Fruit fly (Drosophila melanogaster): ENCODE results near the gene pkaap.

pkaap gene

DNA sequence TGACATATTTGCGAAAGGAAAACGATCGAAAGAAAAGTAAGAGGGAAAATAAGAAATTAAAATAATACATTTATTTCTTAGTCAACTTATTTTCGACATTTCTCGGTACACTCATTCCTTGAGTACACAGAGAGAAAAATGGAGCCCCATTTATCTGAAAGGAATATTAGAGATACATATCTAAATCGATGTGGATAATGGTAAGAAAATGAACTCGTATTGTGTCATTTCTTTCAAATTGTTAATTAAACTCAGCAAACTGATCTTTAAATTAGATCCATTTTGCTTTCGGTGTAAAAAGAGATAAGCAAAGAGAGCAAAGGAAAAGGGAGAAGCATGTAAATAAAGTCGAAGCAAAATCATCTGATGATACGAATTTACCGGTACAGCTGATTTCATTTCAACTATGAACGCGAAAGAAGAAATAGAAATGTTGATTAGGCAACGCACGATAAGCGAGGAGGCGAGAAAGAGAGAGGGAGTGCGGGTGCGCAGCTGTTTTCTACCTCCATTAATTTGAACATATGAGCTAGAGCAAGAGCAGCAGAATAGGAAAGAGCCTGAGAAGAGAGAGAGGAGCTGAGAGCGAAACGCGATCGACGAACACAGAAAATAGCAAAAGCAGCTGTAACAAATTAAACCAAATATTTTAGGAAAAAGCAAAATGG is 2.3 kb upstream of the pkaap start:
- TF ChIP-seq Jra (GFP tag; optimal IDR thresholded peaks at IDR 0.05) (peak; percentile 60), GATAd (GFP tag; optimal IDR thresholded peaks at IDR 0.05) (peak; percentile 2), brk (GFP tag; optimal IDR thresholded peaks at IDR 0.05) (peak; percentile 37), h (GFP tag; optimal IDR thresholded peaks at IDR 0.05) (peak; percentile 91), tai (GFP tag; optimal IDR thresholded peaks at IDR 0.05) (peak; percentile 71), ey (GFP tag; optimal IDR thresholded peaks at IDR 0.05) (peak; percentile 89), fru (GFP tag; optimal IDR thresholded peaks at IDR 0.05) (peak; percentile 81), Hr78 (GFP tag; optimal IDR thresholded peaks at IDR 0.05) (no peak), CG9705 (GFP tag; optimal IDR thresholded peaks at IDR 0.05) (peak; percentile 63), CrebA (GFP tag; optimal IDR thresholded peaks at IDR 0.05; ENCODE audit: borderline replicate concordance) (peak; percentile 48), OdsH (GFP tag; optimal IDR thresholded peaks at IDR 0.05) (peak; percentile 80), dmrt93B (GFP tag; optimal IDR thresholded peaks at IDR 0.05) (peak; percentile 72), Abd-B (GFP tag; optimal IDR thresholded peaks at IDR 0.05) (no peak), Hr83 (GFP tag; optimal IDR thresholded peaks at IDR 0.05; ENCODE audit: poor library complexity, severe bottlenecking) (no peak), woc (GFP tag; optimal IDR thresholded peaks at IDR 0.05) (no peak), pan (optimal IDR thresholded peaks at IDR 0.05) (no peak), Dif (GFP tag; optimal IDR thresholded peaks at IDR 0.05; ENCODE audit: partially characterized antibody) (peak; percentile 39), lola (GFP tag; optimal IDR thresholded peaks at IDR 0.05) (no peak), dsf (GFP tag; optimal IDR thresholded peaks at IDR 0.05; ENCODE audit: borderline replicate concordance) (peak; percentile 11), Mio (GFP tag; optimal IDR thresholded peaks at IDR 0.05) (peak; percentile 17), br (GFP tag; optimal IDR thresholded peaks at IDR 0.05) (peak; percentile 90), Dfd (GFP tag; optimal IDR thresholded peaks at IDR 0.05) (no peak), Myc (optimal IDR thresholded peaks at IDR 0.05) (no peak), jim (GFP tag; optimal IDR thresholded peaks at IDR 0.05) (no peak), CG32264 (GFP tag; optimal IDR thresholded peaks at IDR 0.05) (peak; percentile 83), HLH106 (tag; optimal IDR thresholded peaks at IDR 0.05) (peak; percentile 92), foxo (GFP tag; optimal IDR thresholded peaks at IDR 0.05) (peak; percentile 33 to 89), Vsx2 (GFP tag; optimal IDR thresholded peaks at IDR 0.05; ENCODE audit: partially characterized antibody) (no peak), Rel (GFP tag; optimal IDR thresholded peaks at IDR 0.05) (no peak), Rel (tag; optimal IDR thresholded peaks at IDR 0.05) (peak; percentile 56), sv (GFP tag; optimal IDR thresholded peaks at IDR 0.05) (peak; percentile 51), sage (GFP tag; optimal IDR thresholded peaks at IDR 0.05) (peak; percentile 77), Sp1 (GFP tag; optimal IDR thresholded peaks at IDR 0.05) (peak; percentile 89), N (GFP tag; optimal IDR thresholded peaks at IDR 0.05) (no peak), rgr (GFP tag; optimal IDR thresholded peaks at IDR 0.05) (peak; percentile 91), psq (GFP tag; optimal IDR thresholded peaks at IDR 0.05) (peak; percentile 74), usp (GFP tag; optimal IDR thresholded peaks at IDR 0.05) (no peak), Hnf4 (GFP tag; optimal IDR thresholded peaks at IDR 0.05) (peak; percentile 84), dl (GFP tag; optimal IDR thresholded peaks at IDR 0.05; ENCODE audit: insufficient read depth in 1 of 2, partially characterized antibody in 2 of 2) (peak in 1 of 2 experiments; percentile 33)

DNA sequence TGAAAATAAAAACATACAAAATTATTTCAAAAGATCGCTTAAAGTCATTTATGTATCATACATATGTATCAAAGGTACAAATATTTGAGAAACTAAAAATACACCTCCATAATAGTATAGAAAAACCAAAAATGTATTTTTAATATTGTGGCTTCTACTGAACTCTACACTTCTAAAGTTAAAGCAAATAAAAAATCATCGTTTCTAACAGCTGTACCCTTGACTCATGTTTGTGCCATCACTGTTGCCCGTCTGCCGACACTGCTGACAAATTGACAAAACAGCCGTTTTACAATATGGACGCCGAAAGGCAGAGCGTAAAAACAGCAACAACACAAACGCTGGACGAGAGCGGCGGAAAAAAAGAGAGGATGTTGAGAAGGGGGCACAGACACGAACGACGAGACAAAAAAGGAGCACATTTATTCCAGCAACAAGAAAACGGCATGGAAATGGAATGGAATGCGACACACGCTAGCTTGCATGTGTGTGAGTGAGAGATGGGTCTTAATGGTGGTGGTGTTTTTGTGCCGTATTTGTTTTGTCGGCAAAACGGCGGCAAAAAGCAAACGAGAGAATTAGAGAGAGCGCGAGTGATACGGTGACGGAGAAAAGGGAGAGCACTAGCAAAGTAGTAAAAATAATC is 1.6 kb upstream of the pkaap start:
- TF ChIP-seq Hr83 (GFP tag; optimal IDR thresholded peaks at IDR 0.05; ENCODE audit: poor library complexity, severe bottlenecking) = peak; percentile 57
- peak; percentile 50 for TF ChIP-seq Jra (GFP tag; optimal IDR thresholded peaks at IDR 0.05)
- TF ChIP-seq Mio (GFP tag; optimal IDR thresholded peaks at IDR 0.05) = no peak
- TF ChIP-seq pan (optimal IDR thresholded peaks at IDR 0.05) = no peak
- peak; percentile 17 for TF ChIP-seq Hnf4 (GFP tag; optimal IDR thresholded peaks at IDR 0.05)
- no peak for TF ChIP-seq lola (GFP tag; optimal IDR thresholded peaks at IDR 0.05)
- peak; percentile 70 for TF ChIP-seq sage (GFP tag; optimal IDR thresholded peaks at IDR 0.05)
- no peak for TF ChIP-seq Dfd (GFP tag; optimal IDR thresholded peaks at IDR 0.05)
- peak; percentile 59 for TF ChIP-seq HLH106 (tag; optimal IDR thresholded peaks at IDR 0.05)
- no peak for TF ChIP-seq Rel (GFP tag; optimal IDR thresholded peaks at IDR 0.05)
- TF ChIP-seq Rel (tag; optimal IDR thresholded peaks at IDR 0.05) = peak; percentile 44
- peak; percentile 42 for TF ChIP-seq dsf (GFP tag; optimal IDR thresholded peaks at IDR 0.05; ENCODE audit: borderline replicate concordance)
- TF ChIP-seq h (GFP tag; optimal IDR thresholded peaks at IDR 0.05) = peak; percentile 63
- TF ChIP-seq usp (GFP tag; optimal IDR thresholded peaks at IDR 0.05) = no peak
- TF ChIP-seq tai (GFP tag; optimal IDR thresholded peaks at IDR 0.05) = no peak
- TF ChIP-seq br (GFP tag; optimal IDR thresholded peaks at IDR 0.05) = peak; percentile 72
- TF ChIP-seq OdsH (GFP tag; optimal IDR thresholded peaks at IDR 0.05) = peak; percentile 47
- TF ChIP-seq Hr78 (GFP tag; optimal IDR thresholded peaks at IDR 0.05) = no peak
- TF ChIP-seq Dif (GFP tag; optimal IDR thresholded peaks at IDR 0.05; ENCODE audit: partially characterized antibody) = peak; percentile 82
- peak; percentile 46 for TF ChIP-seq ey (GFP tag; optimal IDR thresholded peaks at IDR 0.05)
- peak; percentile 69 for TF ChIP-seq fru (GFP tag; optimal IDR thresholded peaks at IDR 0.05)
- peak; percentile 41 for TF ChIP-seq sv (GFP tag; optimal IDR thresholded peaks at IDR 0.05)
- peak; percentile 86 for TF ChIP-seq CrebA (GFP tag; optimal IDR thresholded peaks at IDR 0.05; ENCODE audit: borderline replicate concordance)
- peak; percentile 21 for TF ChIP-seq dmrt93B (GFP tag; optimal IDR thresholded peaks at IDR 0.05)
- peak; percentile 53 to 72 for TF ChIP-seq dl (GFP tag; optimal IDR thresholded peaks at IDR 0.05; ENCODE audit: insufficient read depth in 1 of 2, partially characterized antibody in 2 of 2)
- TF ChIP-seq brk (GFP tag; optimal IDR thresholded peaks at IDR 0.05) = peak; percentile 72
- peak; percentile 51 for TF ChIP-seq Sp1 (GFP tag; optimal IDR thresholded peaks at IDR 0.05)
- TF ChIP-seq Myc (optimal IDR thresholded peaks at IDR 0.05) = no peak
- TF ChIP-seq CG32264 (GFP tag; optimal IDR thresholded peaks at IDR 0.05) = peak; percentile 40
- TF ChIP-seq GATAd (GFP tag; optimal IDR thresholded peaks at IDR 0.05) = no peak
- peak; percentile 70 for TF ChIP-seq rgr (GFP tag; optimal IDR thresholded peaks at IDR 0.05)
- TF ChIP-seq jim (GFP tag; optimal IDR thresholded peaks at IDR 0.05) = no peak
- TF ChIP-seq foxo (GFP tag; optimal IDR thresholded peaks at IDR 0.05) = peak; percentile 61 to 74
- TF ChIP-seq psq (GFP tag; optimal IDR thresholded peaks at IDR 0.05) = peak; percentile 93
